Fruit fly (Drosophila melanogaster): ENCODE results near the gene CG15143.

- TF ChIP-seq CTCF (optimal IDR thresholded peaks at IDR 0.05) (no peak), CG8478 (optimal IDR thresholded peaks at IDR 0.05) (no peak)
These were observed 33.9 kb upstream of the CG15143 start for dm6 chr2L:17558111-17558773.

All from S2 (cell line).